Worm (Caenorhabditis elegans) whole organism, mixed stage, embryonic: ENCODE measurements around the gene sru-15.

Experiments
- M03D4.4 ChIP-seq: sonication (generic microtip); optimal IDR thresholded peaks from 2 replicates; lab custom pipeline; 2017; ENCODE audit warnings: mild to moderate bottlenecking, missing genetic modification characterization, missing compliant biosample characterization
- bed-3 ChIP-seq: fragments of 200-800 bp; sonication (Bioruptor generic); optimal IDR thresholded peaks from 3 replicates; lab custom pipeline; 2018; ENCODE audit warnings: mild to moderate bottlenecking, missing genetic modification characterization, moderate library complexity, missing compliant biosample characterization
- blmp-1 ChIP-seq: fragments of 150-350 bp; optimal IDR thresholded peaks from 2 replicates; lab custom pipeline; 2014; ENCODE audit warnings: missing biosample characterization, missing genetic modification characterization
- ceh-39 ChIP-seq: fragments of 150-350 bp; optimal IDR thresholded peaks from 2 replicates; lab custom pipeline; 2014; ENCODE audit warnings: missing biosample characterization, missing genetic modification characterization
- ceh-43 ChIP-seq: fragments of 200-800 bp; sonication (Bioruptor generic); optimal IDR thresholded peaks from 2 replicates; lab custom pipeline; 2018; ENCODE audit warnings: mild to moderate bottlenecking, missing genetic modification characterization, moderate library complexity, missing compliant biosample characterization
- ceh-83 ChIP-seq: fragments of 200-800 bp; sonication (Bioruptor generic); optimal IDR thresholded peaks from 2 replicates; lab custom pipeline; 2018; ENCODE audit warnings: mild to moderate bottlenecking, missing genetic modification characterization, missing compliant biosample characterization
- ces-1 ChIP-seq: fragments of 150-350 bp; optimal IDR thresholded peaks from 2 replicates; lab custom pipeline; 2014; ENCODE audit warnings: missing biosample characterization, missing genetic modification reagents, missing genetic modification characterization
- drap-1 ChIP-seq: fragments of 200-800 bp; sonication (Bioruptor generic); optimal IDR thresholded peaks from 3 replicates; lab custom pipeline; 2018; ENCODE audit warnings: mild to moderate bottlenecking, missing genetic modification characterization, missing compliant biosample characterization
- elt-1 ChIP-seq: sonication (generic microtip); optimal IDR thresholded peaks from 2 replicates; lab custom pipeline; 2017; ENCODE audit warnings: missing genetic modification characterization, mild to moderate bottlenecking, missing compliant biosample characterization, antibody characterized with exemption, moderate library complexity, borderline replicate concordance; ENCODE audit not compliant: insufficient read depth
- flh-1 ChIP-seq: fragments of 200-800 bp; sonication (Bioruptor generic); optimal IDR thresholded peaks from 2 replicates; lab custom pipeline; 2018; ENCODE audit warnings: mild to moderate bottlenecking, missing genetic modification characterization, moderate library complexity, missing compliant biosample characterization
- ham-2 ChIP-seq: fragments of 200-800 bp; sonication (Bioruptor generic); optimal IDR thresholded peaks from 2 replicates; lab custom pipeline; 2018; ENCODE audit warnings: mild to moderate bottlenecking, missing genetic modification characterization, missing compliant biosample characterization
- hlh-1 ChIP-seq: fragments of 150-350 bp; optimal IDR thresholded peaks from 2 replicates; lab custom pipeline; 2014; ENCODE audit warnings: missing biosample characterization, missing genetic modification reagents, missing genetic modification characterization
- lin-13 ChIP-seq: fragments of 150-350 bp; optimal IDR thresholded peaks from 2 replicates; lab custom pipeline; 2014; ENCODE audit warnings: missing biosample characterization, missing genetic modification characterization
- lin-32 ChIP-seq: fragments of 200-800 bp; sonication (Bioruptor generic); optimal IDR thresholded peaks from 2 replicates; lab custom pipeline; 2018; ENCODE audit warnings: mild to moderate bottlenecking, missing genetic modification characterization, missing compliant biosample characterization
- lsy-2 ChIP-seq: fragments of 150-350 bp; optimal IDR thresholded peaks from 2 replicates; lab custom pipeline; 2014; ENCODE audit warnings: missing biosample characterization, missing genetic modification characterization
- mab-5 ChIP-seq: fragments of 150-350 bp; optimal IDR thresholded peaks from 2 replicates; lab custom pipeline; 2014; ENCODE audit warnings: missing biosample characterization, missing genetic modification characterization
- mls-2 ChIP-seq: sonication (generic microtip); optimal IDR thresholded peaks from 2 replicates; lab custom pipeline; 2016; ENCODE audit warnings: mild to moderate bottlenecking, missing genetic modification characterization, moderate library complexity, missing compliant biosample characterization
- nhr-2 ChIP-seq: fragments of 150-350 bp; optimal IDR thresholded peaks from 2 replicates; lab custom pipeline; 2014; ENCODE audit warnings: missing biosample characterization, missing genetic modification characterization
- nhr-237 ChIP-seq: fragments of 150-350 bp; optimal IDR thresholded peaks from 2 replicates; lab custom pipeline; 2014; ENCODE audit warnings: missing biosample characterization, missing genetic modification characterization
- nhr-28 ChIP-seq: fragments of 150-350 bp; optimal IDR thresholded peaks from 2 replicates; lab custom pipeline; 2014; ENCODE audit warnings: missing biosample characterization, missing genetic modification characterization
- nhr-76 ChIP-seq: sonication (generic microtip); optimal IDR thresholded peaks from 2 replicates; lab custom pipeline; 2017; ENCODE audit warnings: missing biosample characterization, missing genetic modification characterization
- pha-4 ChIP-seq: fragments of 150-350 bp; optimal IDR thresholded peaks from 2 replicates; lab custom pipeline; 2018; ENCODE audit warnings: missing biosample characterization, missing genetic modification reagents, missing genetic modification characterization
- snpc-4 ChIP-seq: fragments of 150-350 bp; optimal IDR thresholded peaks from 2 replicates; lab custom pipeline; 2014; ENCODE audit warnings: missing biosample characterization, missing genetic modification characterization
- sptf-1 ChIP-seq: sonication (generic microtip); optimal IDR thresholded peaks from 2 replicates; lab custom pipeline; 2017; ENCODE audit warnings: mild to moderate bottlenecking, missing genetic modification characterization, moderate library complexity, missing compliant biosample characterization
- tbx-8 ChIP-seq: fragments of 200-800 bp; sonication (Bioruptor generic); optimal IDR thresholded peaks from 2 replicates; lab custom pipeline; 2018; ENCODE audit warnings: mild to moderate bottlenecking, missing genetic modification characterization, moderate library complexity, missing compliant biosample characterization
- unc-39 ChIP-seq: fragments of 150-350 bp; optimal IDR thresholded peaks from 2 replicates; lab custom pipeline; 2014; ENCODE audit warnings: missing biosample characterization, missing genetic modification characterization
- unc-62 ChIP-seq: fragments of 150-350 bp; optimal IDR thresholded peaks from 2 replicates; lab custom pipeline; 2014; ENCODE audit warnings: missing biosample characterization, missing genetic modification reagents, missing genetic modification characterization
- zip-8 ChIP-seq: fragments of 150-350 bp; optimal IDR thresholded peaks from 2 replicates; lab custom pipeline; 2014; ENCODE audit warnings: missing biosample characterization, missing genetic modification characterization
- ztf-11 ChIP-seq: fragments of 150-350 bp; optimal IDR thresholded peaks from 2 replicates; lab custom pipeline; 2014; ENCODE audit warnings: missing biosample characterization, missing genetic modification characterization

sru-15 gene

ce11 chrIV:17407491-17407890 is 11.5 kb downstream of the sru-15 start, which contains the start of gene T02D1.9:
TSS of gene T02D1.9 (minus strand) at chrIV:17407591.
- TF ChIP-seq unc-62 (GFP tag; lab: Kevin White, UChicago) (no peak), ceh-43 (no peak), M03D4.4 (tag; lab: Kevin White, UChicago) (no peak), ztf-11 (tag; lab: Kevin White, UChicago) (no peak)
- TF ChIP-seq, all 35 proteins: peak for 0

- TF ChIP-seq ceh-39 (no peak), ceh-43 (no peak), hlh-1 (no peak), mab-5 (tag; lab: Kevin White, UChicago) (no peak), bed-3 (GFP tag; lab: Kevin White, UChicago) (no peak), ztf-11 (tag; lab: Kevin White, UChicago) (no peak), ham-2 (GFP tag; lab: Kevin White, UChicago) (no peak), pha-4 (tag; lab: Kevin White, UChicago) (no peak), nhr-76 (no peak), ceh-83 (GFP tag; lab: Kevin White, UChicago) (no peak)
These were observed 17.3 kb downstream of the sru-15 start for ce11 chrIV:17413343-17413742.

ce11 chrIV:17417723-17418122 is 21.7 kb downstream of the sru-15 start, which contains the start of gene npr-26:
TSS of gene npr-26 (minus strand) at chrIV:17417823.
- TF ChIP-seq blmp-1 (tag; lab: Kevin White, UChicago) (no peak), sptf-1 (no peak), zip-8 (no peak), unc-39 (no peak), pha-4 (tag; lab: Kevin White, UChicago) (no peak), ztf-11 (tag; lab: Kevin White, UChicago) (no peak), nhr-237 (tag; lab: Kevin White, UChicago) (no peak), nhr-28 (tag; lab: Kevin White, UChicago) (no peak), nhr-76 (no peak), drap-1 (GFP tag; lab: Kevin White, UChicago) (no peak)

- TF ChIP-seq ces-1 (GFP tag; lab: Kevin White, UChicago) (peak; percentile 17), sptf-1 (no peak)
These were observed 31.0 kb downstream of the sru-15 start for ce11 chrIV:17426970-17427369.

ce11 chrIV:17427423-17427822 is 31.4 kb downstream of the sru-15 start, which contains the start of gene C06A12.3:
TSS of gene C06A12.3 (plus strand) at chrIV:17427723.
- no peak for TF ChIP-seq ham-2 (GFP tag; lab: Kevin White, UChicago)
- no peak for TF ChIP-seq nhr-2 (tag; lab: Kevin White, UChicago)
- TF ChIP-seq nhr-76 = no peak
- no peak for TF ChIP-seq pha-4 (tag; lab: Kevin White, UChicago)
- TF ChIP-seq ceh-39 = no peak
- no peak for TF ChIP-seq unc-62 (GFP tag; lab: Kevin White, UChicago)
- TF ChIP-seq lsy-2 (tag; lab: Kevin White, UChicago) = no peak
- TF ChIP-seq mab-5 (tag; lab: Kevin White, UChicago) = no peak
- no peak for TF ChIP-seq zip-8
- no peak for TF ChIP-seq mls-2 (tag; lab: Kevin White, UChicago)
- TF ChIP-seq flh-1 = no peak
- no peak for TF ChIP-seq snpc-4

- no peak for TF ChIP-seq blmp-1 (tag; lab: Kevin White, UChicago)
- TF ChIP-seq elt-1 = no peak
- no peak for TF ChIP-seq ces-1 (GFP tag; lab: Kevin White, UChicago)
- TF ChIP-seq drap-1 (GFP tag; lab: Kevin White, UChicago) = no peak
- no peak for TF ChIP-seq mls-2 (tag; lab: Kevin White, UChicago)
- TF ChIP-seq pha-4 (tag; lab: Kevin White, UChicago) = no peak
- TF ChIP-seq lin-13 (tag; lab: Kevin White, UChicago) = no peak
- no peak for TF ChIP-seq lin-32 (GFP tag; lab: Kevin White, UChicago)
- TF ChIP-seq mab-5 (tag; lab: Kevin White, UChicago) = no peak
- TF ChIP-seq nhr-2 (tag; lab: Kevin White, UChicago) = no peak
- no peak for TF ChIP-seq ham-2 (GFP tag; lab: Kevin White, UChicago)
- no peak for TF ChIP-seq M03D4.4 (tag; lab: Kevin White, UChicago)
- no peak for TF ChIP-seq ceh-43
- no peak for TF ChIP-seq unc-39
- TF ChIP-seq unc-62 (GFP tag; lab: Kevin White, UChicago) = no peak
- no peak for TF ChIP-seq tbx-8 (GFP tag; lab: Kevin White, UChicago)
- TF ChIP-seq, all 35 proteins: peak for 0
These were observed 35.3 kb downstream of the sru-15 start, which contains the start of gene lact-6 for ce11 chrIV:17431287-17431686. TSS of gene lact-6 (minus strand) at chrIV:17431387.
